Worm (Caenorhabditis elegans): ENCODE results near the gene scly-1.

The scly-1 gene

DNA sequence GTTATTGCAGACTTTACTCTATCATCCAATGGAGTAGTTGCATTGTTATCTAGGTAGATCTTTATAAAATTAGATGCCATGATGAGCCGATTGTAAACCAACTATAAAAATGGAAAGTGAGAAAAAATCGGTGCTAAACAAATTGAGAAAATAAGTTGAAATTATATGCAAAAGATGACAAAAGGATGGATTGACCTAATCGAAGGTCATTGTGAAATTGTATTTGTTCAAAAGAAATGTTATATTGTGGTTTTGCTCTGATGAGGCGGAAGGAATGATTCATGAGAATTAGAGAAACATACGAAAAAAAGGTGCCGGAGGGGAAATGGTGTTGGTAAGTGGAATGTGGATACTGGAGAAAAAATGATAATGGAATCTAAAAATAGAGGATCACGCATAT lies at the start of gene scly-1:
scly-1 (minus strand) TSS at position 101 of the 400 bp plus-strand sequence.
- TF ChIP-seq him-1 (tag; optimal IDR thresholded peaks at IDR 0.05) (no peak), W03F9.2 (tag; optimal IDR thresholded peaks at IDR 0.05) (no peak), dao-5 (tag; optimal IDR thresholded peaks at IDR 0.05) (no peak)

DNA sequence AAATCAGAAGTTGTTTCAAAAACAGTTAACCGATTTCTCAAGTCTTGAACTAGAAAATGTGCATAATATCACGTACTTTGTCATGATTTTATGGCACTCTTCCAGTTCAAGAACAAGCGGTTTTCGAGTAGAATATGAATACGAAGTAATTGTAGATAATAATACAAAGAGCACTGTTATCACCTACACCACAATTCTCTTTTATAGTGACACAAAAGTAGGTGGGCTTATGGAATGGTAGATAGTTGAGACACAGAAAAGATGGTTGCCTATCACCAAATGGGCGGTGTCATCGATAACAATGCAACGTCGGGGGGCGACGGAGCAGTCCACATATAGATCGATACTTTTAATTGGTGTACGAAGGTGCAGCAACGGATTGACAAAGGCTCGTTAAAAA lies 47.8 kb upstream of the scly-1 start:
- TF ChIP-seq dao-5 (tag; optimal IDR thresholded peaks at IDR 0.05) = no peak
- TF ChIP-seq him-1 (tag; optimal IDR thresholded peaks at IDR 0.05) = no peak
- no peak for TF ChIP-seq W03F9.2 (tag; optimal IDR thresholded peaks at IDR 0.05)

DNA sequence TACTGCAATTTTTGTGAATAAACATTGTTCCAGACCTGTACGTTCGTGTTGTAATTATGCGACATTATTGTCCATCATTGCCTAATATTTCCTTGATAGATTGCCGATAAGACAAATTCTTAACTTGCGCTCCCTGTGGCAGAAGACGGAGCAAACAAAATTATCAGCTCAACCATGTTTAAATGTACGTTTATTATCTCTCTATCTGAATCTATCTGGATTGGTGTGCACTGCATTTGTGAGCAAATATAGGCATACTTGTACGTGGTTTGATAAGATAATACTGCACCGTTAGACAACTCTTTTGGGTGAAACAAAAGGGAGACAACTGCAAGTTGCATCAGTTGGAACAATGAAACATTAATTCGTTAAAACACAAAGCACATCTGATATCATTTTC lies 46.4 kb upstream of the scly-1 start:
- TF ChIP-seq dao-5 (tag; optimal IDR thresholded peaks at IDR 0.05) = no peak
- TF ChIP-seq W03F9.2 (tag; optimal IDR thresholded peaks at IDR 0.05) = no peak
- TF ChIP-seq him-1 (tag; optimal IDR thresholded peaks at IDR 0.05) = no peak

DNA sequence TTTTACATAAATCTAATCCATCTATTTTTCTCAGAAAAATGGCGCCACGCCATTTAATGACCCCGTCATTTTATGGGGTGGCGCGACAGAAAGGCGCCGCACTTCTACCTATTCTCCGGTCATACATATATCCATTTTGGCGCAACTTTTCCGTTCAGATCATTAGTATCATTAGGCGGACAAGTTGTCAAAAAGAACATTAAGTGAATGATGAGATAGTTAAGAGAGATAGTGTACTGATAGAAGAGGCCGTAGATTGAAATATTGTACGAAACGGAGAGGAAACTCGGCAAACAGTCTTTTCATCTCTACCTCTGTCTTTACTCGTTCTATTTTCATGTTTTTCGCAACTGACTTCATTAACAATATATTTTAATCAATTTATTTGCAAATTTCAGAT lies 43.2 kb upstream of the scly-1 start, which contains the start of gene sma-6:
sma-6 (plus strand) TSS at position 399 of the 400 bp plus-strand sequence.
- no peak for TF ChIP-seq him-1 (tag; optimal IDR thresholded peaks at IDR 0.05)
- no peak for TF ChIP-seq W03F9.2 (tag; optimal IDR thresholded peaks at IDR 0.05)
- TF ChIP-seq dao-5 (tag; optimal IDR thresholded peaks at IDR 0.05) = no peak

DNA sequence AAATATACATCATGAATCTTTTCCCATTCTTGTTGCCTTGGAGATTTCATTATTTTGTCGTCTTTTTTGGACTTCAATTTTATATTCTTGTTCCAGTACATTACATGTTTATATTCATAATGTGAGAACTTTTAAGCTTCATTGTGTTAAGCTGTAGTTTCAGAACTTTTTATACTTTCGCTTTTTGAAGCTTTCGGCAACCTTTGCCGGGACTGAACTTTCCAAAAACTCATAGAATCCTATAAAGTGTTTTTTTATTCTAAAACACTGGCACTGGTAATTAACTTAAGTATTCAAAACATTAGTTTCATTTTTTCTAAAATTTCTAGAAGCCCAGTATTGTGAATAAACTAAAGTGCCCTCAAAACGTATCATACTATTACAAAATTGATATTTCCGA lies 42.1 kb upstream of the scly-1 start, which contains the start of gene C32D5.4:
C32D5.4 (minus strand) TSS at position 101 of the 400 bp plus-strand sequence.
- TF ChIP-seq W03F9.2 (tag; optimal IDR thresholded peaks at IDR 0.05) = no peak
- no peak for TF ChIP-seq dao-5 (tag; optimal IDR thresholded peaks at IDR 0.05)
- no peak for TF ChIP-seq him-1 (tag; optimal IDR thresholded peaks at IDR 0.05)

DNA sequence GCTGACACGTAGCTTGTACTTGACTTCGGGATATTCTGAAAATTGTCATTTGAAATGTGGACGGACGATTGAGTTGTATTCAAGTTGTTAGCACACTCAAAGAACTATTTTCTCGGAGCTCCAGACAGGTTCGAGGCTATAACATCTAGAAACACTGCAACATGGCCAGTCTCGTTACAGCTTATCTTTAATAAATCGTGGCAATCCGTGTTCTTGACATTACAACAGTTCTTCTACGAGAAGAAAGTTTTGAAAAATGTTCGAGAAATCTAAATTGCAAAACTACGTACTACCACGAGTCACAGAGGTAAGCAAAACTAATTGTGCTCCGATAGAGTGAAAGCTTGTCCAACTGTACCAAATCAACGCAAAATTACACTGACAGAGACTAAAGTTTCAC lies 41.2 kb upstream of the scly-1 start:
- TF ChIP-seq W03F9.2 (tag; optimal IDR thresholded peaks at IDR 0.05) (no peak), dao-5 (tag; optimal IDR thresholded peaks at IDR 0.05) (no peak), him-1 (tag; optimal IDR thresholded peaks at IDR 0.05) (no peak)

- no peak for TF ChIP-seq dao-5 (tag; optimal IDR thresholded peaks at IDR 0.05)
- TF ChIP-seq him-1 (tag; optimal IDR thresholded peaks at IDR 0.05) = no peak
- TF ChIP-seq W03F9.2 (tag; optimal IDR thresholded peaks at IDR 0.05) = peak; percentile 38
Measured at ce11 chrII:6320655-6321388, 39.9 kb upstream of the scly-1 start, which contains the start of gene efr-3. Gene efr-3 (minus strand): TSS chrII:6321159.

ce11 chrII:6311888-6312287 lies 31.0 kb upstream of the scly-1 start:
- TF ChIP-seq dao-5 (tag; optimal IDR thresholded peaks at IDR 0.05) (no peak), W03F9.2 (tag; optimal IDR thresholded peaks at IDR 0.05) (no peak)

ce11 chrII:6311459-6311858 lies 30.6 kb upstream of the scly-1 start:
- no peak for TF ChIP-seq dao-5 (tag; optimal IDR thresholded peaks at IDR 0.05)
- no peak for TF ChIP-seq him-1 (tag; optimal IDR thresholded peaks at IDR 0.05)
- TF ChIP-seq W03F9.2 (tag; optimal IDR thresholded peaks at IDR 0.05) = no peak

DNA sequence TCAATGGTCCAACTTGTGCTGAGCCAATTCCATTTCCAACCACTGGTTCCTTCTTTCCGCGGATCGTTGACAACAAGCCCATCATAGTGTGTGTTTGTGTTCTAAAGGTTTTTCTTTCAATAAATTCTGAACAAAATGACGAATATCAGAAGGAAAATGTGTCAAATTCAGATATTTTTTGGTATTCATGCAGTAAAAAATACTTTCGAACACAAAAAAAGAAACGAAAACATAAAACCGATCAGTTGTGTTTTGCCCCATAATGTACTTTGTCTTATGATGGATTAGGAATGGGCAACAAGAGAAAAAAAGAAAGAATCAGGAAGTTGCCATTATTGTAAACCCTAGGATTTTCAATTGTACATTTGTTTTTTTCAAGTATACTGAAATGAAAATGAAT lies 28.3 kb upstream of the scly-1 start, which contains the start of gene glb-10:
glb-10 (minus strand) TSS at position 101 of the 400 bp plus-strand sequence.
- no peak for TF ChIP-seq dao-5 (tag; optimal IDR thresholded peaks at IDR 0.05)
- TF ChIP-seq him-1 (tag; optimal IDR thresholded peaks at IDR 0.05) = no peak
- TF ChIP-seq W03F9.2 (tag; optimal IDR thresholded peaks at IDR 0.05) = no peak

DNA sequence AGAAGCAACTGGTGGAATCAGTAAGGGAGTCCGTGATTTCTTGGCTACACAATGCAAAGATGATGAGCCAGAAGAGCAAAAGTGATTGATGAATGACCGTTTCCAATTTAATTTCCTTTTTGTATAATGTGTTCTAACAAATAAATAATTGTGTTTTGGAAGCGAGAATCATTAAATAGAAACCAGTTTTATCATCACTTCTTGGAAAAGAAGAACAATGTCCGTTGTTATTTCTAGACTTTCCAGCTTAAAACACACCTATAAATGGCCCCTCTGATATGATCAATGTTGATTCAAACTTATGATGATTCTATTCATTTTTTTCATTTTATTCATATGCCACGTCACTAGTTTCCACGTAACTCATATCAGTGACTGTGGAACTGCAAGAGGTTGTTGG lies 25.2 kb upstream of the scly-1 start, which contains the start of gene C29F5.8:
C29F5.8 (plus strand) TSS at position 301 of the 400 bp plus-strand sequence.
- no peak for TF ChIP-seq him-1 (tag; optimal IDR thresholded peaks at IDR 0.05)
- no peak for TF ChIP-seq dao-5 (tag; optimal IDR thresholded peaks at IDR 0.05)
- TF ChIP-seq W03F9.2 (tag; optimal IDR thresholded peaks at IDR 0.05) = no peak

ce11 chrII:6303209-6303740 lies 22.4 kb upstream of the scly-1 start, which contains the start of gene C29F5.1:
Gene C29F5.1 (plus strand): TSS chrII:6303525.
- no peak for TF ChIP-seq him-1 (tag; optimal IDR thresholded peaks at IDR 0.05)
- no peak for TF ChIP-seq W03F9.2 (tag; optimal IDR thresholded peaks at IDR 0.05)
- no peak for TF ChIP-seq dao-5 (tag; optimal IDR thresholded peaks at IDR 0.05)

DNA sequence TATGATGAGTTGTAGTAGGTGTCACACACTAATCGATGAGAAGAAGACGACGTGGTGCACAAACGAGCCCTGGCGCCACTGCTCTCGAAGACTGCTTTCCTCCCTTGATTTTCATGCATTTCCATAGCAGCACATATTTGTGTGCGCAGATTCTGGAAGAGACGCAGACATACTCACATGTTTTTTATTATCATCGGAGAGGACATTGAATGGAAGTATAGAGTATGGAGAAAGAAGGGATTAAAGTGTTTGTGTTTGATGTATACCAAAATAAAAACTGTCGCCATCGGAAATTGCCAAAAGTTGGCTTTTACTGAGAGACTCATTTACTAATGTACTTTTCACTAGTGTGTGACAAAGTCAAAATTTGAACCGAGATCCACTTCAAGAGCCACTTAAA lies 13.4 kb upstream of the scly-1 start, which contains the start of gene mps-1:
mps-1 (minus strand) TSS at position 101 of the 400 bp plus-strand sequence.
- TF ChIP-seq W03F9.2 (tag; optimal IDR thresholded peaks at IDR 0.05) = no peak
- no peak for TF ChIP-seq him-1 (tag; optimal IDR thresholded peaks at IDR 0.05)
- no peak for TF ChIP-seq dao-5 (tag; optimal IDR thresholded peaks at IDR 0.05)

DNA sequence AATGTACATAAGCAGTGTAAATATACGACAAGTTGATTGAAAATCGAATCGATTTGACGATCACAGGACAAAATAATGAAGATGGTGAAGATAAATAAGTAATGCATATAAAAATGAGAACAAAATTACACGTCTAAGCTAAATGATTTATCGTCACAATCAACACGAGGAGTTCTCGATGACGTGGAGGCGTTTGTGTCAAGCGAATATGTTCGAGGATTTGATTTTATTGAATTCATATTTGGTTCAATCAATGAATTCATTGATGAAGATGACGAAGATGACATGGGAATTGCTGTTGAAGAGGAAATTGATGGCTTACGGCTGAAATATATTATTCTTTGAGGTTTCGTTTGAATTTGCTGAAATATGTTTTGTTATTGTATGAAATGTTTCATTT lies 11.6 kb upstream of the scly-1 start, which contains the start of gene nyn-3:
nyn-3 (minus strand) TSS at position 101 of the 400 bp plus-strand sequence.
- TF ChIP-seq him-1 (tag; optimal IDR thresholded peaks at IDR 0.05) (no peak), W03F9.2 (tag; optimal IDR thresholded peaks at IDR 0.05) (no peak), dao-5 (tag; optimal IDR thresholded peaks at IDR 0.05) (no peak)
